Fruit fly (Drosophila melanogaster): ENCODE measurements around the gene emc.
A peak's percentile ranks its signal among the peaks of the same experiment; 100 is the strongest.

The emc gene

dm6 chr3L:724518-725341 lies 24.5 kb upstream of the emc start (continued):
- TF ChIP-seq CG17385 (GFP tag; optimal IDR thresholded peaks at IDR 0.05) (peak; percentile 77), sna (GFP tag; IDR thresholded peaks at IDR 0.05; ENCODE audit: partially characterized antibody) (no peak), CG15696 (tag; optimal IDR thresholded peaks at IDR 0.05) (peak; percentile 98), D19A (tag; optimal IDR thresholded peaks at IDR 0.05) (peak; percentile 93), CG18262 (tag; optimal IDR thresholded peaks at IDR 0.05) (peak; percentile 98), Mes4 (GFP tag; optimal IDR thresholded peaks at IDR 0.05) (peak; percentile 97), HmgZ (tag; optimal IDR thresholded peaks at IDR 0.05) (peak; percentile 65), CG31224 (GFP tag; IDR thresholded peaks at IDR 0.05) (peak; percentile 79), TFAM (GFP tag; optimal IDR thresholded peaks at IDR 0.05) (peak; percentile 84), CG3281 (GFP tag; optimal IDR thresholded peaks at IDR 0.05) (peak; percentile 64), CG16813 (GFP tag; IDR thresholded peaks at IDR 0.05; ENCODE audit: partially characterized antibody) (no peak), croc (GFP tag; conservative IDR thresholded peaks at IDR 0.05) (peak; percentile 96), CG4730 (GFP tag; IDR thresholded peaks at IDR 0.05) (peak; percentile 83), CG31388 (GFP tag; optimal IDR thresholded peaks at IDR 0.05) (peak; percentile 86), GATAe (GFP tag; conservative IDR thresholded peaks at IDR 0.05) (no peak; the same call in 1 of the 2 replicates), mam (GFP tag; optimal IDR thresholded peaks at IDR 0.05) (peak; percentile 90), Blimp-1 (GFP tag; optimal IDR thresholded peaks at IDR 0.05) (peak; percentile 94), dmrt11E (tag; optimal IDR thresholded peaks at IDR 0.05) (peak; percentile 99), ewg (GFP tag; optimal IDR thresholded peaks at IDR 0.05) (peak; percentile 84), grau (tag; optimal IDR thresholded peaks at IDR 0.05) (peak; percentile 87), otp (GFP tag; IDR thresholded peaks at IDR 0.05) (peak; percentile 98), btn (GFP tag; optimal IDR thresholded peaks at IDR 0.05) (peak; percentile 93), Bteb2 (GFP tag; optimal IDR thresholded peaks at IDR 0.05) (peak; percentile 80), tll (GFP tag; optimal IDR thresholded peaks at IDR 0.05) (peak in 1 of 2 experiments; percentile 59), Dad (GFP tag; optimal IDR thresholded peaks at IDR 0.05) (peak; percentile 95), CG15073 (GFP tag; optimal IDR thresholded peaks at IDR 0.05) (peak; percentile 80), Side (GFP tag; optimal IDR thresholded peaks at IDR 0.05) (peak; percentile 93), Oli (tag; optimal IDR thresholded peaks at IDR 0.05) (peak; percentile 91), CG7357 (GFP tag; IDR thresholded peaks at IDR 0.05) (peak; percentile 80), CG6254 (GFP tag; optimal IDR thresholded peaks at IDR 0.05) (peak; percentile 95), caup (GFP tag; optimal IDR thresholded peaks at IDR 0.05; ENCODE audit: severe bottlenecking) (peak; percentile 62), stwl (tag; optimal IDR thresholded peaks at IDR 0.05) (peak; percentile 79), Hsf (GFP tag; optimal IDR thresholded peaks at IDR 0.05) (peak; percentile 94), Sry-δ (GFP tag; optimal IDR thresholded peaks at IDR 0.05) (peak; percentile 54), Ets97D (GFP tag; optimal IDR thresholded peaks at IDR 0.05) (peak; percentile 79), CG10321 (GFP tag; IDR thresholded peaks at IDR 0.05) (peak; percentile 66; the same call in 1 of the 2 replicates), CG18764 (GFP tag; optimal IDR thresholded peaks at IDR 0.05) (peak; percentile 85), Fer2 (tag; optimal IDR thresholded peaks at IDR 0.05) (peak; percentile 2), Dek (tag; optimal IDR thresholded peaks at IDR 0.05) (peak; percentile 53), sob (GFP tag; IDR thresholded peaks at IDR 0.05) (peak; percentile 89), sr (GFP tag; IDR thresholded peaks at IDR 0.05) (peak; percentile 79), cg (GFP tag; optimal IDR thresholded peaks at IDR 0.05) (no peak), Lhr (GFP tag; optimal IDR thresholded peaks at IDR 0.05) (peak; percentile 95), HHEX (GFP tag; optimal IDR thresholded peaks at IDR 0.05) (peak; percentile 86), pzg (GFP tag; optimal IDR thresholded peaks at IDR 0.05) (no peak), Six4 (GFP tag; optimal IDR thresholded peaks at IDR 0.05) (peak; percentile 95), ftz-f1 (GFP tag; optimal IDR thresholded peaks at IDR 0.05) (no peak), CG4854 (GFP tag; optimal IDR thresholded peaks at IDR 0.05) (peak; percentile 92)
